Fruit fly (Drosophila melanogaster) whole organism, embryonic: Measurements from ENCODE around the gene CG16978.

ENCODE experiments used
- Aef1 ChIP-seq: fragments of 200-800 bp; sonication (Bioruptor generic); IDR thresholded peaks from 3 replicates; pipeline ENCODE4 v1.3.6; 2022; ENCODE audit warnings: missing biosample characterization, missing genetic modification characterization
- CG10366 ChIP-seq: fragments of 200-800 bp; sonication (Bioruptor generic); IDR thresholded peaks from 2 replicates; pipeline ENCODE4 v1.3.6; 2022; ENCODE audit warnings: missing biosample characterization, missing genetic modification characterization
- Lpt ChIP-seq: fragments of >200 bp; optimal IDR thresholded peaks from 2 replicates; lab custom pipeline; 2018; ENCODE audit warnings: missing biosample characterization, missing genetic modification characterization

DNA sequence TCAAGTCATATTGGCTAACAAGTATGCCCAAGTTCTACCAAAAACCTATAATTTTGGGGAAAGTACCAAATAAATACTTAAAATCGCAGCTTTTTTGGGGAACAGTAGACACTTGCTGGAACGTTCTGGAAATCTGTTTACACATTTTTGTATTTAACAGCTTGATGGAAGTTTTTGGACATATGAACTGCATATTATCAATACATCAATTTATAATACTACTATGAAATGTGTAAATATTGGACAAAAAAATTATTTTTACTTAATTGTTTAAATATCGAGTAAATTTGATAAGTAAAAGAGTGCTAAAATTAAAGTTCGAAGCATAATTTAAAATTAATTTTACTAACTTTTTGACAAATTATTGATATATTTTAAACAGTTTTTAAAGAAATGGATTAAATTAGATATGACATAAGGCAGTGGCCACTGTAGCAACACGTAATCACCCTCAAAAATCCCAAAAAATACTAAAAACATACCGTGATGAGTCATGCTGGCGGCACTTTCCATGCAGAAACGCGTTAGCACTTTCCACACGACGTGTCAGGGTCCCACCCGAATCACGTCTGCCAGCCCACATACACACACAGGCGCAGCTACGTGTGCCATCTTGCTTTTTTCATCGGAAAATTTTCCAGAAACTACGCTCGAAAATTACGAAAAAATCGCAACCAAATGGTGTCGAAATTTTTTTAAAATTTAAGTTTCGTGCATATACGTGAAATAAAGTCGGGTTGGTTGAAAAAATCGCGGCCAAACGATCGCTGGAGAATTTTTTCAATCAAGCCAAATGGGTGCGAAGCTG is 21.8 kb upstream of the CG16978 start, which contains the start of gene Sirt1:
- TF ChIP-seq Aef1 (GFP tag; lab: Robert Waterston, UW): peak; percentile 71; the same call in 2 of the 3 replicates
- TF ChIP-seq CG10366 (GFP tag; lab: Robert Waterston, UW): peak; percentile 61
- TF ChIP-seq Lpt (GFP tag; lab: Kevin White, UChicago): no peak
